Worm (Caenorhabditis elegans) whole organism, early embryonic: ENCODE results near the gene lgc-32.

Experiments
- B0310.2 ChIP-seq: sonication (generic microtip); optimal IDR thresholded peaks from 2 replicates; lab custom pipeline; 2016; ENCODE audit warnings: mild to moderate bottlenecking, missing genetic modification characterization, missing compliant biosample characterization
- F13C5.2 ChIP-seq: sonication (generic microtip); optimal IDR thresholded peaks from 2 replicates; lab custom pipeline; 2017; ENCODE audit warnings: mild to moderate bottlenecking, missing genetic modification characterization, inconsistent platforms, missing compliant biosample characterization
- aly-1 ChIP-seq: sonication (generic microtip); optimal IDR thresholded peaks from 2 replicates; lab custom pipeline; 2016; ENCODE audit warnings: missing genetic modification characterization, missing compliant biosample characterization
- ama-1 ChIP-seq: fragments of 150-350 bp; optimal IDR thresholded peaks from 2 replicates; lab custom pipeline; 2014
- ceh-13 ChIP-seq: fragments of 200-800 bp; sonication (Bioruptor generic); optimal IDR thresholded peaks from 2 replicates; lab custom pipeline; 2018; ENCODE audit warnings: mild to moderate bottlenecking, missing genetic modification characterization, missing compliant biosample characterization
- ceh-36 ChIP-seq: sonication (generic microtip); optimal IDR thresholded peaks from 2 replicates; lab custom pipeline; 2016; ENCODE audit warnings: missing genetic modification characterization, inconsistent platforms, missing compliant biosample characterization
- ets-7 ChIP-seq: sonication (generic microtip); optimal IDR thresholded peaks from 2 replicates; lab custom pipeline; 2016; ENCODE audit warnings: missing genotype, missing genetic modification characterization, missing compliant biosample characterization
- flt-1 ChIP-seq: fragments of 200-800 bp; sonication (Bioruptor generic); IDR thresholded peaks from 2 replicates; pipeline ENCODE4 v1.3.6; 2022; ENCODE audit warnings: missing genetic modification characterization, missing compliant biosample characterization
- hmbx-1 ChIP-seq: sonication (generic microtip); optimal IDR thresholded peaks from 2 replicates; lab custom pipeline; 2016; ENCODE audit warnings: mild to moderate bottlenecking, missing genetic modification characterization, missing compliant biosample characterization
- hmg-4 ChIP-seq: fragments of 200-800 bp; sonication (Bioruptor generic); optimal IDR thresholded peaks from 2 replicates; lab custom pipeline; 2018; ENCODE audit warnings: mild to moderate bottlenecking, missing genetic modification characterization, missing compliant biosample characterization
- hnd-1 ChIP-seq: sonication (generic microtip); optimal IDR thresholded peaks from 2 replicates; lab custom pipeline; 2016; ENCODE audit warnings: missing genetic modification characterization, missing compliant biosample characterization
- pes-1 ChIP-seq: fragments of 200-800 bp; sonication (Bioruptor generic); IDR thresholded peaks from 2 replicates; pipeline ENCODE4 v1.3.6; 2022; ENCODE audit warnings: missing genetic modification reagents, missing genetic modification characterization, missing compliant biosample characterization
- scrt-1 ChIP-seq: fragments of 200-800 bp; sonication (Bioruptor generic); IDR thresholded peaks from 2 replicates; pipeline ENCODE4 v1.3.6; 2022; ENCODE audit warnings: missing genetic modification characterization, missing compliant biosample characterization
- sea-1 ChIP-seq: fragments of 200-800 bp; sonication (Bioruptor generic); conservative IDR thresholded peaks from 2 replicates; pipeline ENCODE4 v1.3.6; 2022; ENCODE audit warnings: missing genetic modification characterization, missing compliant biosample characterization
- tbx-11 ChIP-seq: fragments of 200-800 bp; sonication (Bioruptor generic); IDR thresholded peaks from 2 replicates; pipeline ENCODE4 v1.3.6; 2022; ENCODE audit warnings: missing genetic modification characterization, missing compliant biosample characterization
- tbx-37 ChIP-seq: fragments of 200-800 bp; sonication (Bioruptor generic); conservative IDR thresholded peaks from 2 replicates; pipeline ENCODE4 v1.3.6; 2022; ENCODE audit warnings: missing genetic modification reagents, missing genetic modification characterization, missing compliant biosample characterization
- tra-4 ChIP-seq: sonication (generic microtip); optimal IDR thresholded peaks from 2 replicates; lab custom pipeline; 2017; ENCODE audit warnings: missing genetic modification characterization, missing compliant biosample characterization

Gene lgc-32

DNA sequence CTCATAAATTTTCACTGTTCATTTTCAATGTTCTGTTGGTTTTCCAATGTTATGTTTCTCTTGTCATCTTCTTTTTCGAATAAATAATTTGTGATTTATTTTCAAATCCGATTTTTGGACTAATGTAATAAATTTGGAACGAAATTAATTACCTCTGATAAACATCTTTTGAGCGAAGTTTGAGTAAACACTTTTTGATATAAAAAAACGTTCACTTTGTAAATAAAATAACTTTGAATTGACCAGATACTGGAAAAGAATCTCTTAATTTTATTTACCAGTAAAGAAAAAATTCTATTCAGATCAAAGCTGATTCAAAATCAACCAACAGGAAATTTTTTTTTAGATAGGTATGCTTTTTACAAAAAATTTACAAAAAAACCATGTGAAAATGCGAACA lies at the start of gene lgc-32:
Gene lgc-32, plus strand, starts transcription at position 301 of the 400 bp plus-strand sequence.
- TF ChIP-seq F13C5.2 = no peak
- TF ChIP-seq scrt-1 (GFP tag; lab: Robert Waterston, UW) = no peak
- no peak for TF ChIP-seq flt-1 (GFP tag; lab: Robert Waterston, UW)
- TF ChIP-seq pes-1 (GFP tag; lab: Robert Waterston, UW) = no peak
- no peak for TF ChIP-seq ets-7 (tag; lab: Kevin White, UChicago)
- no peak for TF ChIP-seq B0310.2
- TF ChIP-seq tbx-37 = no peak

ce11 chrX:629134-629533 lies 42.8 kb upstream of the lgc-32 start, which contains the start of gene M6.4:
M6.4 (plus strand) TSS chrX:629188.
- TF ChIP-seq hmg-4 (GFP tag; lab: Kevin White, UChicago) (no peak), hnd-1 (tag; lab: Kevin White, UChicago) (no peak), scrt-1 (GFP tag; lab: Robert Waterston, UW) (no peak), flt-1 (GFP tag; lab: Robert Waterston, UW) (no peak), aly-1 (tag; lab: Kevin White, UChicago) (no peak), tra-4 (no peak), ama-1 (lab: Kevin White, UChicago) (no peak), tbx-11 (GFP tag; lab: Robert Waterston, UW) (no peak), B0310.2 (no peak), tbx-37 (no peak), F13C5.2 (no peak), ets-7 (tag; lab: Kevin White, UChicago) (no peak), ceh-13 (GFP tag; lab: Kevin White, UChicago) (no peak), pes-1 (GFP tag; lab: Robert Waterston, UW) (no peak), hmbx-1 (tag; lab: Kevin White, UChicago) (no peak), sea-1 (GFP tag; lab: Robert Waterston, UW) (no peak), ceh-36 (tag; lab: Kevin White, UChicago) (no peak)

DNA sequence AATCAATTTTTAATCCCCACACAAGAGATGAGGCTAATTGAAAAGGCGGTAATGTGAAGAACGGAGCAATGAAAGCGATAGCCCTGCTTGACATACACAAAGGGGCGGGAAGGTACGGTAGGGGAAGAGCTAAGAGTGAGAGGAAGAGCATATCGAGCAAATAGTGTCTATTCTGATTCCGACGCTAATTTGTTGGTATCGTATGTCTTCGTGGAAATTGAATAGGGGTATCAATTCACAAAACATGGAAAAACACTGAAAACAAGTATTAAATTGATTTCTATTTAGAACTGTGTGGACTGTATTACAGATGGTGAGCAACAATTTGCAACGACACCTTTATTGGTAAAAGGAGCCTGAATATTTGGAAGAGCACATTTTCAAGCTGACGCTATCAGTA lies 35.0 kb upstream of the lgc-32 start, which contains the start of gene pha-2:
Gene pha-2, minus strand, starts transcription at position 101 of the 400 bp plus-strand sequence.
- TF ChIP-seq aly-1 (tag; lab: Kevin White, UChicago) (no peak), scrt-1 (GFP tag; lab: Robert Waterston, UW) (no peak), pes-1 (GFP tag; lab: Robert Waterston, UW) (no peak), F13C5.2 (no peak)

DNA sequence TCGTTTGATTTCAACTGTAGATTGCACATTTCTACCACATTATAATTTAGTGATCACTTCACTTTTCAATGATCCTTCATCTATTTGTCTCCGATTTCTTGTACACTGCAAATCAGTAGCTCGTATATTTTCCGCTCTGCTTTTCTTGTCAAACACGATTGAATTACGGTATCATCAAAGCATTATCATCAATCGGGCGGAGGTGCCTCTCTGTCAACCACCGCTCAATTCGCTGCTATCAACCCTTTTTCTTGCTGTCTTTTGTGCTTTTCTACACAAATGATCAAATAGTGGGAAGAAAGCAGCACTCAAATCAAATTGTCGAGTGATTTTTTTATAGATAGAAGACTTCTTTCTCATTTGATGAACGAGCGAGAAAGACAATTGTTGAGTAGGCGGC lies 34.3 kb upstream of the lgc-32 start:
- no peak for TF ChIP-seq tbx-11 (GFP tag; lab: Robert Waterston, UW)

ce11 chrX:641440-641839 lies 30.5 kb upstream of the lgc-32 start, which contains the start of gene M6.11:
M6.11 (minus strand) TSS chrX:641540.
- no peak for TF ChIP-seq pes-1 (GFP tag; lab: Robert Waterston, UW)

ce11 chrX:642817-643216 lies 29.1 kb upstream of the lgc-32 start:
- no peak for TF ChIP-seq tbx-37
- TF ChIP-seq tbx-11 (GFP tag; lab: Robert Waterston, UW) = no peak
- no peak for TF ChIP-seq flt-1 (GFP tag; lab: Robert Waterston, UW)
- TF ChIP-seq B0310.2 = no peak
- no peak for TF ChIP-seq aly-1 (tag; lab: Kevin White, UChicago)
- no peak for TF ChIP-seq ceh-13 (GFP tag; lab: Kevin White, UChicago)
- TF ChIP-seq F13C5.2 = no peak

DNA sequence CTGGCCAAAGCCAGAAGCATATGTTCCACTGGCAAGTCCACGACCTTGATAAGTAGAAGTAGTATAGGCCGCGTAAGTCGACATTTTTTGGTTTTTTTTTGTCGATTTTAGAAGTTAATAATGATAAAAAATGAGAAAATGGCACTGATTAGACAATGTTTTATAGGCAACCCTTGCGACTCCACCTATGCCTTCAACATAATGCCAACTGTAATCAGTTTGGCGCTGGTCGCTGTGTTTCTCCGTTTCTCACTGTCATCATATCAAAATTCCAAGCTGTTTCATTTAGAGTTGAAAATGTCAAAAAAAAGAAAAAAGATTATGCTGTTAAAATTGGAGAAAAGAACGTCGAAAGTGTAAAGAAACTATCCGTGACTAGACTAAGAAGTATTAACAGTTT lies 26.3 kb upstream of the lgc-32 start:
- TF ChIP-seq hmbx-1 (tag; lab: Kevin White, UChicago) (no peak), ceh-36 (tag; lab: Kevin White, UChicago) (no peak), pes-1 (GFP tag; lab: Robert Waterston, UW) (no peak), aly-1 (tag; lab: Kevin White, UChicago) (no peak), ceh-13 (GFP tag; lab: Kevin White, UChicago) (no peak), tbx-37 (no peak), F13C5.2 (no peak), flt-1 (GFP tag; lab: Robert Waterston, UW) (no peak), ama-1 (lab: Kevin White, UChicago) (no peak), ets-7 (tag; lab: Kevin White, UChicago) (no peak), tbx-11 (GFP tag; lab: Robert Waterston, UW) (no peak), hnd-1 (tag; lab: Kevin White, UChicago) (no peak), B0310.2 (no peak), tra-4 (no peak), scrt-1 (GFP tag; lab: Robert Waterston, UW) (no peak), hmg-4 (GFP tag; lab: Kevin White, UChicago) (no peak), sea-1 (GFP tag; lab: Robert Waterston, UW) (no peak)

DNA sequence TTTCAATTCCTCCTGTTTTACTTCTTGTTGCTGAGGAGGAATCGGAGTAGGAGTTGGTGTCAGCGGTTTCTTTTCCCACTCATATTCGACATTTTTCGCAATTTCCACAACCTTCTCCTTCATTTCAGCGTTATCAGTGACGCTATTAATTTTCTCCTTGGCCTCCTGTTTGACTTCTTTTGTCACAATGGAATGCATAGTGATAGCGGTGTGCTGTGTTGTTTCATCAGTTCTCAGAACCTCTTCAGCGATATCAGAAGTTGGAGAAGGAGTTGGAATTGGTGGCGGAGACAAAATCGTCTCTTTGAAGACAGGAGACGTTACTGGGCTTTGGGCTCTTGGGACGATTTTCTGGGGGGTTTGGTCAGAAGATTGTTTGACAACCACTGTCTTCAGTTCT lies 25.4 kb upstream of the lgc-32 start:
- TF ChIP-seq hnd-1 (tag; lab: Kevin White, UChicago) (no peak), F13C5.2 (no peak), ets-7 (tag; lab: Kevin White, UChicago) (no peak), ceh-13 (GFP tag; lab: Kevin White, UChicago) (no peak), hmbx-1 (tag; lab: Kevin White, UChicago) (no peak), ceh-36 (tag; lab: Kevin White, UChicago) (no peak), sea-1 (GFP tag; lab: Robert Waterston, UW) (no peak), tbx-37 (no peak), tbx-11 (GFP tag; lab: Robert Waterston, UW) (no peak), tra-4 (no peak)

- TF ChIP-seq sea-1 (GFP tag; lab: Robert Waterston, UW) (no peak), aly-1 (tag; lab: Kevin White, UChicago) (no peak), flt-1 (GFP tag; lab: Robert Waterston, UW) (no peak), tbx-37 (no peak), tbx-11 (GFP tag; lab: Robert Waterston, UW) (no peak), F13C5.2 (no peak), ama-1 (lab: Kevin White, UChicago) (no peak), hmbx-1 (tag; lab: Kevin White, UChicago) (no peak), B0310.2 (no peak), hnd-1 (tag; lab: Kevin White, UChicago) (no peak), ceh-13 (GFP tag; lab: Kevin White, UChicago) (no peak), hmg-4 (GFP tag; lab: Kevin White, UChicago) (no peak)
Observed at ce11 chrX:651616-652015, 20.3 kb upstream of the lgc-32 start.
